Fruit fly (Drosophila melanogaster) whole organism, embryonic: ENCODE data around the gene CG2614.
A peak's percentile ranks its signal among the peaks of the same experiment; 100 is the strongest.

ENCODE experiments used
- ATbp ChIP-seq: fragments of 200-800 bp; sonication (Bioruptor generic); optimal IDR thresholded peaks from 2 replicates; lab custom pipeline; 2017; ENCODE audit warnings: missing biosample characterization, mild to moderate bottlenecking, missing genetic modification characterization, missing genetic modification reagents
- Aef1 ChIP-seq: fragments of 200-800 bp; sonication (Bioruptor generic); IDR thresholded peaks from 3 replicates; pipeline ENCODE4 v1.3.6; 2022; ENCODE audit warnings: missing biosample characterization, missing genetic modification characterization
- CG10209 ChIP-seq: fragments of 200-800 bp; sonication (Bioruptor generic); optimal IDR thresholded peaks from 3 replicates; lab custom pipeline; 2017; ENCODE audit warnings: missing biosample characterization, mild to moderate bottlenecking, missing genetic modification characterization, missing genetic modification reagents
- CG10462 ChIP-seq: fragments of 200-800 bp; sonication (Bioruptor generic); optimal IDR thresholded peaks from 2 replicates; lab custom pipeline; 2016; ENCODE audit warnings: missing biosample characterization, missing genetic modification characterization
- CG10959 ChIP-seq: fragments of 200-800 bp; sonication (Bioruptor generic); IDR thresholded peaks from 2 replicates; pipeline ENCODE4 v1.3.6; 2022; ENCODE audit warnings: missing biosample characterization, missing genetic modification characterization
- CG11398 ChIP-seq: fragments of 200-800 bp; sonication (Bioruptor generic); optimal IDR thresholded peaks from 2 replicates; lab custom pipeline; 2016; ENCODE audit warnings: missing biosample characterization, missing genetic modification characterization
- CG11696 ChIP-seq: fragments of 200-800 bp; sonication (Bioruptor generic); IDR thresholded peaks from 2 replicates; pipeline ENCODE4 v1.3.6; 2022; ENCODE audit warnings: missing biosample characterization, missing genetic modification characterization
- CG12219 ChIP-seq: fragments of 200-800 bp; sonication (Bioruptor generic); optimal IDR thresholded peaks from 3 replicates; lab custom pipeline; 2018; ENCODE audit warnings: missing biosample characterization, mild to moderate bottlenecking, missing genetic modification characterization
- CG18476 ChIP-seq: fragments of 200-800 bp; sonication (Bioruptor generic); optimal IDR thresholded peaks from 2 replicates; lab custom pipeline; 2016; ENCODE audit warnings: missing biosample characterization, mild to moderate bottlenecking, missing genetic modification characterization
- CG32532 ChIP-seq: fragments of 200-800 bp; sonication (Bioruptor generic); IDR thresholded peaks from 2 replicates; pipeline ENCODE4 v1.3.6; 2022; ENCODE audit warnings: missing biosample characterization, missing genetic modification characterization
- CG32767 ChIP-seq: fragments of 200-800 bp; sonication (Bioruptor generic); IDR thresholded peaks from 2 replicates; pipeline ENCODE4 v1.3.6; 2022; ENCODE audit warnings: missing biosample characterization, missing genetic modification characterization
- CG33213 ChIP-seq: fragments of 200-800 bp; sonication (Bioruptor generic); optimal IDR thresholded peaks from 3 replicates; lab custom pipeline; 2016; ENCODE audit warnings: missing biosample characterization, missing genetic modification characterization
- CG33557 ChIP-seq: fragments of 200-800 bp; sonication (Bioruptor generic); optimal IDR thresholded peaks from 2 replicates; lab custom pipeline; 2019; ENCODE audit warnings: missing biosample characterization, mild to moderate bottlenecking, missing genetic modification characterization, moderate library complexity
- CG34376 ChIP-seq: fragments of 200-800 bp; sonication (Bioruptor generic); optimal IDR thresholded peaks from 2 replicates; lab custom pipeline; 2018; ENCODE audit warnings: missing biosample characterization, mild to moderate bottlenecking, missing genetic modification characterization
- CG3995 ChIP-seq: fragments of 200-800 bp; sonication (Bioruptor generic); optimal IDR thresholded peaks from 3 replicates; lab custom pipeline; 2016; ENCODE audit warnings: missing biosample characterization, missing genetic modification characterization
- CG4328 ChIP-seq: fragments of 200-800 bp; sonication (Bioruptor generic); optimal IDR thresholded peaks from 3 replicates; lab custom pipeline; 2017; ENCODE audit warnings: missing biosample characterization, missing genetic modification reagents, missing genetic modification characterization
- CG4730 ChIP-seq: fragments of 200-800 bp; sonication (Bioruptor generic); IDR thresholded peaks from 2 replicates; pipeline ENCODE4 v1.3.6; 2022; ENCODE audit warnings: missing biosample characterization, missing genetic modification characterization
- CG6813 ChIP-seq: fragments of 200-800 bp; sonication (Bioruptor generic); optimal IDR thresholded peaks from 2 replicates; lab custom pipeline; 2017; ENCODE audit warnings: missing biosample characterization, missing genetic modification characterization, mild to moderate bottlenecking, moderate library complexity, missing genetic modification reagents
- CG7357 ChIP-seq: fragments of 200-800 bp; sonication (Bioruptor generic); IDR thresholded peaks from 3 replicates; pipeline ENCODE4 v1.3.6; 2022; ENCODE audit warnings: missing biosample characterization, missing genetic modification characterization
- CG7745 ChIP-seq: fragments of 200-800 bp; sonication (Bioruptor generic); optimal IDR thresholded peaks from 2 replicates; lab custom pipeline; 2018; ENCODE audit warnings: missing biosample characterization, mild to moderate bottlenecking, missing genetic modification characterization, moderate library complexity
- CG7786 ChIP-seq: fragments of 200-800 bp; sonication (Bioruptor generic); optimal IDR thresholded peaks from 2 replicates; lab custom pipeline; 2016; ENCODE audit warnings: missing biosample characterization, missing genetic modification characterization
- CG8924 ChIP-seq: fragments of 200-800 bp; optimal IDR thresholded peaks from 3 replicates; lab custom pipeline; 2019; ENCODE audit warnings: missing biosample characterization, mild to moderate bottlenecking, missing genetic modification characterization, moderate library complexity
- CG9797 ChIP-seq: fragments of 200-800 bp; sonication (Bioruptor generic); optimal IDR thresholded peaks from 3 replicates; lab custom pipeline; 2018; ENCODE audit warnings: missing biosample characterization, mild to moderate bottlenecking, missing genetic modification characterization
- Camta ChIP-seq: fragments of 200-800 bp; sonication (Bioruptor generic); optimal IDR thresholded peaks from 2 replicates; lab custom pipeline; 2016; ENCODE audit warnings: missing biosample characterization, missing genetic modification characterization
- Chrac-16 ChIP-seq: fragments of 200-800 bp; sonication (Bioruptor generic); optimal IDR thresholded peaks from 3 replicates; lab custom pipeline; 2016; ENCODE audit warnings: missing biosample characterization, missing genetic modification characterization
- H15 ChIP-seq: fragments of 200-800 bp; sonication (Bioruptor generic); IDR thresholded peaks from 3 replicates; pipeline ENCODE4 v1.3.6; 2022; ENCODE audit warnings: missing biosample characterization, missing genetic modification characterization
- HLH3B ChIP-seq: fragments of 200-800 bp; sonication (Bioruptor generic); IDR thresholded peaks from 2 replicates; pipeline ENCODE4 v1.3.6; 2022; ENCODE audit warnings: missing biosample characterization, missing genetic modification characterization
- Hsf ChIP-seq: fragments of 200-800 bp; sonication (Bioruptor generic); optimal IDR thresholded peaks from 3 replicates; lab custom pipeline; 2016; ENCODE audit warnings: missing biosample characterization, missing genetic modification characterization
- Jarid2 ChIP-seq: fragments of 200-800 bp; sonication (Bioruptor generic); optimal IDR thresholded peaks from 3 replicates; lab custom pipeline; 2017; ENCODE audit warnings: mild to moderate bottlenecking, missing biosample characterization, missing genetic modification reagents, missing genetic modification characterization
- Oaz ChIP-seq: fragments of 200-800 bp; sonication (Bioruptor generic); IDR thresholded peaks from 2 replicates; pipeline ENCODE4 v1.3.6; 2022; ENCODE audit warnings: missing biosample characterization, missing genetic modification characterization
- TFAM ChIP-seq: fragments of 200-800 bp; sonication (Bioruptor generic); optimal IDR thresholded peaks from 2 replicates; lab custom pipeline; 2017; ENCODE audit warnings: missing biosample characterization, missing genetic modification characterization, inconsistent platforms
- abd-A ChIP-seq: fragments of 200-800 bp; sonication (Bioruptor generic); optimal IDR thresholded peaks from 3 replicates; lab custom pipeline; 2019; ENCODE audit warnings: missing biosample characterization, mild to moderate bottlenecking, missing genetic modification characterization, moderate library complexity
- cas ChIP-seq: fragments of 200-800 bp; sonication (Bioruptor generic); IDR thresholded peaks from 2 replicates; pipeline ENCODE4 v1.3.6; 2022; ENCODE audit warnings: missing biosample characterization, missing genetic modification characterization
- corto ChIP-seq: fragments of 200-800 bp; sonication (Bioruptor generic); optimal IDR thresholded peaks from 2 replicates; lab custom pipeline; 2016; ENCODE audit warnings: missing biosample characterization, mild to moderate bottlenecking, missing genetic modification characterization, moderate library complexity
- dimm ChIP-seq: fragments of 200-800 bp; sonication (Bioruptor generic); IDR thresholded peaks from 2 replicates; pipeline ENCODE4 v1.3.6; 2022; ENCODE audit warnings: missing biosample characterization, missing genetic modification characterization
- fd102C ChIP-seq: fragments of 200-800 bp; sonication (Bioruptor generic); optimal IDR thresholded peaks from 2 replicates; lab custom pipeline; 2018; ENCODE audit warnings: missing biosample characterization, mild to moderate bottlenecking, missing genetic modification characterization, moderate library complexity
- ftz-f1 ChIP-seq: fragments of 200-800 bp; sonication (Bioruptor generic); optimal IDR thresholded peaks from 2 replicates; lab custom pipeline; 2016; ENCODE audit warnings: missing biosample characterization, missing genetic modification characterization
- gce ChIP-seq: fragments of 200-800 bp; sonication (Bioruptor generic); IDR thresholded peaks from 3 replicates; pipeline ENCODE4 v1.3.6; 2022; ENCODE audit warnings: missing biosample characterization, missing genetic modification characterization
- ham ChIP-seq: fragments of 200-800 bp; sonication (Bioruptor generic); IDR thresholded peaks from 2 replicates; pipeline ENCODE4 v1.3.6; 2022; ENCODE audit warnings: missing biosample characterization, missing genetic modification characterization
- hbn ChIP-seq: fragments of 200-800 bp; sonication (Bioruptor generic); IDR thresholded peaks from 2 replicates; pipeline ENCODE4 v1.3.6; 2022; ENCODE audit warnings: missing biosample characterization, missing genetic modification characterization; ENCODE audit not compliant: partially characterized antibody
- klu ChIP-seq: fragments of 200-800 bp; sonication (Bioruptor generic); IDR thresholded peaks from 2 replicates; pipeline ENCODE4 v1.3.6; 2022; ENCODE audit warnings: missing biosample characterization, missing genetic modification characterization
- oc ChIP-seq: fragments of 200-800 bp; sonication (Bioruptor generic); optimal IDR thresholded peaks from 2 replicates; lab custom pipeline; 2018; ENCODE audit warnings: missing biosample characterization, mild to moderate bottlenecking, missing genetic modification characterization, moderate library complexity
- onecut ChIP-seq: fragments of 200-800 bp; sonication (Bioruptor generic); IDR thresholded peaks from 2 replicates; pipeline ENCODE4 v1.3.6; 2022; ENCODE audit warnings: missing biosample characterization, missing genetic modification characterization
- pros ChIP-seq: fragments of 200-800 bp; sonication (Bioruptor generic); optimal IDR thresholded peaks from 3 replicates; lab custom pipeline; 2019; ENCODE audit warnings: missing biosample characterization, mild to moderate bottlenecking, missing genetic modification characterization, moderate library complexity
- sens ChIP-seq: fragments of 200-800 bp; sonication (Bioruptor generic); peaks from one replicate; lab custom pipeline; 2016; ENCODE audit warnings: missing biosample characterization, missing genetic modification characterization
- seq ChIP-seq: fragments of 200-800 bp; sonication (Bioruptor generic); IDR thresholded peaks from 2 replicates; pipeline ENCODE4 v1.3.6; 2022; ENCODE audit warnings: missing biosample characterization, missing genetic modification characterization
- tio ChIP-seq: fragments of 200-800 bp; sonication (Bioruptor generic); optimal IDR thresholded peaks from 2 replicates; lab custom pipeline; 2017; ENCODE audit warnings: missing biosample characterization, missing genetic modification characterization, inconsistent platforms
- toy ChIP-seq: fragments of 200-800 bp; sonication (Bioruptor generic); IDR thresholded peaks from 2 replicates; pipeline ENCODE4 v1.3.6; 2022; ENCODE audit warnings: missing biosample characterization, missing genetic modification characterization
- unc-4 ChIP-seq: fragments of 200-800 bp; sonication (Bioruptor generic); IDR thresholded peaks from 2 replicates; pipeline ENCODE4 v1.3.6; 2022; ENCODE audit warnings: missing biosample characterization, missing genetic modification characterization; ENCODE audit not compliant: partially characterized antibody
- yki ChIP-seq: fragments of >200 bp; optimal IDR thresholded peaks from 3 replicates; lab custom pipeline; 2018
- zfh2 ChIP-seq: fragments of 200-800 bp; sonication (Bioruptor generic); optimal IDR thresholded peaks from 2 replicates; lab custom pipeline; 2016; ENCODE audit warnings: missing biosample characterization, missing genetic modification characterization

CG2614 gene

dm6 chr2L:20645394-20645869 lies 10.8 kb upstream of the CG2614 start, which contains the start of the genes phr6-4 and CG2608 (continued):
- TF ChIP-seq CG32532 (peak; percentile 90), yki (lab: Kevin White, UChicago) (no peak), ATbp (peak; percentile 85), CG32767 (GFP tag; lab: Robert Waterston, UW) (peak; percentile 87), sens (peak; percentile 98), unc-4 (no peak), H15 (peak; percentile 67; the same call in 2 of the 3 replicates), CG10209 (GFP tag; lab: Kevin White, UChicago) (peak; percentile 94), cas (peak; percentile 72), corto (peak; percentile 66), CG4730 (GFP tag; lab: Robert Waterston, UW) (peak; percentile 73), TFAM (peak; percentile 45), CG34376 (GFP tag; lab: Kevin White, UChicago) (peak; percentile 90), Jarid2 (peak; percentile 66), toy (GFP tag; lab: Robert Waterston, UW) (peak; percentile 64), Hsf (GFP tag; lab: Kevin White, UChicago) (peak; percentile 94), hbn (GFP tag; lab: Robert Waterston, UW) (no peak), CG3995 (peak; percentile 90), zfh2 (GFP tag; lab: Kevin White, UChicago) (peak; percentile 89), CG4328 (peak; percentile 78), Chrac-16 (GFP tag; lab: Kevin White, UChicago) (peak; percentile 92), CG33557 (peak; percentile 93), CG11398 (GFP tag; lab: Kevin White, UChicago) (peak; percentile 54), pros (GFP tag; lab: Kevin White, UChicago) (no peak), CG18476 (peak; percentile 92), klu (GFP tag; lab: Robert Waterston, UW) (peak; percentile 58; the same call in 1 of the 2 replicates), dimm (GFP tag; lab: Robert Waterston, UW) (peak; percentile 70), tio (GFP tag; lab: Kevin White, UChicago) (peak; percentile 97), fd102C (GFP tag; lab: Kevin White, UChicago) (no peak), gce (GFP tag; lab: Robert Waterston, UW) (0 out of 3 replicates have a peak, but pooled peaks have one; percentile 62), abd-A (no peak), onecut (GFP tag; lab: Robert Waterston, UW) (peak; percentile 81), CG8924 (tag; lab: Kevin White, UChicago) (peak; percentile 94), CG7786 (peak; percentile 85), CG7357 (peak; percentile 82), ham (GFP tag; lab: Robert Waterston, UW) (peak; percentile 62; the same call in 1 of the 2 replicates), Aef1 (GFP tag; lab: Robert Waterston, UW) (peak; percentile 82), CG12219 (GFP tag; lab: Kevin White, UChicago) (peak; percentile 85), Oaz (GFP tag; lab: Robert Waterston, UW) (peak; percentile 82), CG33213 (peak; percentile 67), CG9797 (GFP tag; lab: Kevin White, UChicago) (peak; percentile 63), CG10462 (GFP tag; lab: Kevin White, UChicago) (peak; percentile 84), CG10959 (GFP tag; lab: Robert Waterston, UW) (peak; percentile 63), CG11696 (GFP tag; lab: Robert Waterston, UW) (peak; percentile 67), ftz-f1 (GFP tag; lab: Kevin White, UChicago) (peak; percentile 18), CG6813 (peak; percentile 85), oc (tag; lab: Kevin White, UChicago) (no peak), seq (peak; percentile 86), HLH3B (GFP tag; lab: Robert Waterston, UW) (peak; percentile 81), Camta (GFP tag; lab: Kevin White, UChicago) (peak; percentile 86), CG7745 (tag; lab: Kevin White, UChicago) (no peak)
